Fruit fly (Drosophila melanogaster): Measurements from ENCODE around the gene CG13998.

CG13998 gene

DNA sequence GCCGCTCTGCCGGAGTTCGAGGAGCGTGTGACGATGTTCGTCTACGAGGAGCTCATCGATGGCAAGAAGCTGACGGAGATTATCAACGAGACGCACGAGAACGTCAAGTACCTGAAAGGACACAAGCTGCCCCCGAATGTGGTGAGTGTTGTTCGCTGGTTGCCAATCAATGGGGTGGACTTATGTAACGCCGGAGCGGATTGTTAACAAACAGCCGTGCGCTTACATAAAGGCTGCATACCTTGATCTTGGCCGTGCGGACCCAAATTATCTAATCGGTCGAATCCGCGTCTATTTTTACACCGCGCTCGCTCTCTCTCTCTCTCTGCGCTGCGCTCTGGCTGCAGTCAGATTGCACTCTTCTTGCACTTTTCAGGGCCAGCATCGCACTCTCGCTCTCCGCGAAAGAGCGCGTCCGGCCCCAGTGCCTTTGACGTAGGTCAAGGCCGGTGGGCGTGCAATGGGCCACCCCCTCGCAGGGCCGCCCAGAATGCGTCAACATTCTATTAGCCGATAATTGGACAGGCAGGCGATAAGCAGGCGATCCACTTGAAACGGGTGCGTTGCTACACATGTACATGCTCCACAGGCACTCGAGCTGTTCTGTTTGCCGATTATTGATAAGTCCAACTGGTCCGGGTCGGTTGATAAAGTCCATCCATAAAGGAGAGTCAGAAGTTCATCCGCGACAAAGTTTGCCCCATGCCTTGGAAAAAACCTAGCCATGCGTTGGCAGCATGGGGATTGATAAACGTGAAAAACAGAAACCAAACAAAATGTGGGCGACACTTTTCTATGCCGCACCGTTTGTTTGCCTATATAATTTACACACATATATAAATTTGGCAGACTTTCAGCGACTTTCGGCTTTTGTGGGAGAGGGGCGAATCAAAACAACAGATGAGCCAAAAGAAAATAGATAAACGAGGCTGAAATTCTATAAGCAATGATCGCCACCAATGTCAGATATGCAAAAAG lies 12.0 kb downstream of the CG13998 start:
- peak; percentile 42 for TF ChIP-seq Vsx2 (GFP tag; optimal IDR thresholded peaks at IDR 0.05; ENCODE audit: partially characterized antibody)
- TF ChIP-seq ey (GFP tag; optimal IDR thresholded peaks at IDR 0.05): no peak
- TF ChIP-seq dl (GFP tag; optimal IDR thresholded peaks at IDR 0.05; ENCODE audit: insufficient read depth in 1 of 2, partially characterized antibody in 2 of 2): peak; percentile 73 to 84
- TF ChIP-seq Hr83 (GFP tag; optimal IDR thresholded peaks at IDR 0.05; ENCODE audit: poor library complexity, severe bottlenecking): peak; percentile 30
- TF ChIP-seq brk (GFP tag; optimal IDR thresholded peaks at IDR 0.05): no peak
- TF ChIP-seq Dfd (GFP tag; optimal IDR thresholded peaks at IDR 0.05): no peak
- TF ChIP-seq CG9705 (GFP tag; optimal IDR thresholded peaks at IDR 0.05): no peak
- no peak for TF ChIP-seq fru (GFP tag; optimal IDR thresholded peaks at IDR 0.05)
- TF ChIP-seq Rel (GFP tag; optimal IDR thresholded peaks at IDR 0.05): no peak
- peak; percentile 80 for TF ChIP-seq Rel (tag; optimal IDR thresholded peaks at IDR 0.05)
- no peak for TF ChIP-seq CrebA (GFP tag; optimal IDR thresholded peaks at IDR 0.05; ENCODE audit: borderline replicate concordance)
- TF ChIP-seq usp (GFP tag; optimal IDR thresholded peaks at IDR 0.05): no peak
- no peak for TF ChIP-seq CG32264 (GFP tag; optimal IDR thresholded peaks at IDR 0.05)
- TF ChIP-seq pan (optimal IDR thresholded peaks at IDR 0.05): no peak
- TF ChIP-seq lola (GFP tag; optimal IDR thresholded peaks at IDR 0.05): no peak
- TF ChIP-seq foxo (GFP tag; optimal IDR thresholded peaks at IDR 0.05): no peak
- no peak for TF ChIP-seq dmrt93B (GFP tag; optimal IDR thresholded peaks at IDR 0.05)
- no peak for TF ChIP-seq tai (GFP tag; optimal IDR thresholded peaks at IDR 0.05)
- no peak for TF ChIP-seq br (GFP tag; optimal IDR thresholded peaks at IDR 0.05)
- TF ChIP-seq OdsH (GFP tag; optimal IDR thresholded peaks at IDR 0.05): no peak
- TF ChIP-seq Jra (GFP tag; optimal IDR thresholded peaks at IDR 0.05): no peak
- no peak for TF ChIP-seq sage (GFP tag; optimal IDR thresholded peaks at IDR 0.05)
- no peak for TF ChIP-seq psq (GFP tag; optimal IDR thresholded peaks at IDR 0.05)
- no peak for TF ChIP-seq GATAd (GFP tag; optimal IDR thresholded peaks at IDR 0.05)
- TF ChIP-seq Mio (GFP tag; optimal IDR thresholded peaks at IDR 0.05): no peak
- no peak for TF ChIP-seq woc (GFP tag; optimal IDR thresholded peaks at IDR 0.05)
- no peak for TF ChIP-seq Hr78 (GFP tag; optimal IDR thresholded peaks at IDR 0.05)
- TF ChIP-seq Dif (GFP tag; optimal IDR thresholded peaks at IDR 0.05; ENCODE audit: partially characterized antibody): peak; percentile 75
- peak; percentile 72 for TF ChIP-seq h (GFP tag; optimal IDR thresholded peaks at IDR 0.05)
- no peak for TF ChIP-seq rgr (GFP tag; optimal IDR thresholded peaks at IDR 0.05)
- no peak for TF ChIP-seq Abd-B (GFP tag; optimal IDR thresholded peaks at IDR 0.05)
- TF ChIP-seq Sp1 (GFP tag; optimal IDR thresholded peaks at IDR 0.05): no peak
- no peak for TF ChIP-seq Myc (optimal IDR thresholded peaks at IDR 0.05)
- TF ChIP-seq Hnf4 (GFP tag; optimal IDR thresholded peaks at IDR 0.05): no peak
- no peak for TF ChIP-seq HLH106 (tag; optimal IDR thresholded peaks at IDR 0.05)
- TF ChIP-seq N (GFP tag; optimal IDR thresholded peaks at IDR 0.05): no peak
- TF ChIP-seq jim (GFP tag; optimal IDR thresholded peaks at IDR 0.05): no peak
- no peak for TF ChIP-seq dsf (GFP tag; optimal IDR thresholded peaks at IDR 0.05; ENCODE audit: borderline replicate concordance)

DNA sequence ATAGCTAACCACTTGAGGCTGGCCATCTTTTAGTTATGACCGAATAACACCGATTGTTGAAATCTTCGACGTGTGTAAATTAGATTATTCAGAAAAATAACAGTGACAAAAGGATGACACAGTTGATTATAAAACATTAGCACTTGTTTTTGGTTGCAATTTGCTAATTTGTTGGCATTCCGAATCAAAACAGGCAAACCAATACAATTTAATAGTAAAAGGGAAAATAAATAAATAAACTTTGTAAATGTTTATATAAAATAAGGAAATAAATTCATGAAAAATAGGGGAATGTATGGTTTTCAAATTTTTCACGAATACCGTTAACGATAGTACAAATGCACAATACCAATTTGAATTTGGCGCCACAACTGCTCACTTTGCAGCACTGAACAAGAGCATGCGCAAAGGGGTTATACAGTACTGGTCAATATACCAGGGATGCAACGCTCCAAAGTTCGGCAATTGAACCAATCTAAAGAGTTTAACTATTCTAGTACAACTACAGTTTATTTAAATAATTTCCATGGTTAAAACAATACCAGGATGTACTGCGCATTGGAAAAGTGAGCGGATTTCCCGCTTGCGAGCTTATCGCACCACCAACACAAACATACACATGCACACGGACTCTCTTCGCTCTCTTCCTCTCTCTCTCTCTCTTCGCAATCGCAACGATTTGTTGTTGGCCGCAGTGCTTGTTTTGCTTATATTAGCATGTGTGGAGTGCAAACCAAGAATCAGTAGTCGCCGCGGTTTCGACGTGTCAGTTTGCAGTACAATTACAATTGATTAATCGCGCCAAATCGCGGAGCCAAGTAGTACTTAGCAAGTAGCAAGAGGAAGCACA lies 13.2 kb downstream of the CG13998 start, which contains the start of the genes Sfp26Ad and Gpdh1:
Gene Sfp26Ad (minus strand): TSS at position 76 of the 850 bp plus-strand sequence.
Gene Gpdh1 (plus strand): TSS at position 415 of the 850 bp plus-strand sequence.
- TF ChIP-seq Sp1 (GFP tag; optimal IDR thresholded peaks at IDR 0.05) (peak; percentile 59), N (GFP tag; optimal IDR thresholded peaks at IDR 0.05) (no peak), Hnf4 (GFP tag; optimal IDR thresholded peaks at IDR 0.05) (peak; percentile 87), br (GFP tag; optimal IDR thresholded peaks at IDR 0.05) (peak; percentile 75), GATAd (GFP tag; optimal IDR thresholded peaks at IDR 0.05) (peak; percentile 23), CrebA (GFP tag; optimal IDR thresholded peaks at IDR 0.05; ENCODE audit: borderline replicate concordance) (peak; percentile 89), Hr78 (GFP tag; optimal IDR thresholded peaks at IDR 0.05) (no peak), foxo (GFP tag; optimal IDR thresholded peaks at IDR 0.05) (peak; percentile 30 to 82), Abd-B (GFP tag; optimal IDR thresholded peaks at IDR 0.05) (no peak), Jra (GFP tag; optimal IDR thresholded peaks at IDR 0.05) (peak; percentile 72), dl (GFP tag; optimal IDR thresholded peaks at IDR 0.05; ENCODE audit: insufficient read depth in 1 of 2, partially characterized antibody in 2 of 2) (peak; percentile 92 to 96), dsf (GFP tag; optimal IDR thresholded peaks at IDR 0.05; ENCODE audit: borderline replicate concordance) (peak; percentile 88), Mio (GFP tag; optimal IDR thresholded peaks at IDR 0.05) (no peak), OdsH (GFP tag; optimal IDR thresholded peaks at IDR 0.05) (peak; percentile 80), fru (GFP tag; optimal IDR thresholded peaks at IDR 0.05) (peak; percentile 83), rgr (GFP tag; optimal IDR thresholded peaks at IDR 0.05) (peak; percentile 87), h (GFP tag; optimal IDR thresholded peaks at IDR 0.05) (peak; percentile 87), woc (GFP tag; optimal IDR thresholded peaks at IDR 0.05) (peak; percentile 44), Hr83 (GFP tag; optimal IDR thresholded peaks at IDR 0.05; ENCODE audit: poor library complexity, severe bottlenecking) (peak; percentile 76), CG32264 (GFP tag; optimal IDR thresholded peaks at IDR 0.05) (peak; percentile 57), HLH106 (tag; optimal IDR thresholded peaks at IDR 0.05) (peak; percentile 72), CG9705 (GFP tag; optimal IDR thresholded peaks at IDR 0.05) (peak; percentile 79), tai (GFP tag; optimal IDR thresholded peaks at IDR 0.05) (no peak), Rel (GFP tag; optimal IDR thresholded peaks at IDR 0.05) (no peak), Rel (tag; optimal IDR thresholded peaks at IDR 0.05) (peak; percentile 46), Vsx2 (GFP tag; optimal IDR thresholded peaks at IDR 0.05; ENCODE audit: partially characterized antibody) (peak; percentile 29), pan (optimal IDR thresholded peaks at IDR 0.05) (no peak), Dif (GFP tag; optimal IDR thresholded peaks at IDR 0.05; ENCODE audit: partially characterized antibody) (peak; percentile 95), sv (GFP tag; optimal IDR thresholded peaks at IDR 0.05) (peak; percentile 89), jim (GFP tag; optimal IDR thresholded peaks at IDR 0.05) (no peak), dmrt93B (GFP tag; optimal IDR thresholded peaks at IDR 0.05) (no peak), ey (GFP tag; optimal IDR thresholded peaks at IDR 0.05) (peak; percentile 74), psq (GFP tag; optimal IDR thresholded peaks at IDR 0.05) (peak; percentile 78), sage (GFP tag; optimal IDR thresholded peaks at IDR 0.05) (peak; percentile 76), usp (GFP tag; optimal IDR thresholded peaks at IDR 0.05) (no peak)
